Worm (Caenorhabditis elegans): Measurements from ENCODE around the gene try-10.

The try-10 gene

ce11 chrV:12992891-12993290 is 20.2 kb downstream of the try-10 start, which contains the start of the genes F15B9.11 and dsl-7:
Gene F15B9.11, minus strand, starts transcription at chrV:12992895.
Gene dsl-7, plus strand, starts transcription at chrV:12993150.
- TF ChIP-seq gmeb-1 (tag; optimal IDR thresholded peaks at IDR 0.05), result no peak
- TF ChIP-seq nhr-25 (tag; optimal IDR thresholded peaks at IDR 0.05), result peak; percentile 77
- TF ChIP-seq ceh-82 (tag; optimal IDR thresholded peaks at IDR 0.05), result no peak
- no peak for TF ChIP-seq ztf-11 (tag; optimal IDR thresholded peaks at IDR 0.05)
- TF ChIP-seq elt-1 (tag; optimal IDR thresholded peaks at IDR 0.05), result no peak
- TF ChIP-seq nhr-11 (tag; optimal IDR thresholded peaks at IDR 0.05), result no peak
- no peak for TF ChIP-seq nhr-77 (tag; optimal IDR thresholded peaks at IDR 0.05)
- TF ChIP-seq F13H6.1 (tag; optimal IDR thresholded peaks at IDR 0.05), result no peak
- TF ChIP-seq nhr-10 (tag; optimal IDR thresholded peaks at IDR 0.05), result no peak

ce11 chrV:12988256-12988655 is 24.8 kb downstream of the try-10 start, which contains the start of gene F15B9.8:
Gene F15B9.8, plus strand, starts transcription at chrV:12988556.
- TF ChIP-seq ceh-82 (tag; optimal IDR thresholded peaks at IDR 0.05) (no peak), peb-1 (tag; optimal IDR thresholded peaks at IDR 0.05) (no peak), crh-2 (tag; optimal IDR thresholded peaks at IDR 0.05) (no peak)

- no peak for TF ChIP-seq lin-11 (tag; optimal IDR thresholded peaks at IDR 0.05)
- TF ChIP-seq unc-55 (GFP tag; optimal IDR thresholded peaks at IDR 0.05), result no peak
Measured at ce11 chrV:12987061-12987460, 26.0 kb downstream of the try-10 start, which contains the start of gene shw-3. Gene shw-3, minus strand, starts transcription at chrV:12987161.

- no peak for TF ChIP-seq ZK546.5 (tag; optimal IDR thresholded peaks at IDR 0.05)
- no peak for TF ChIP-seq lin-39 (tag; optimal IDR thresholded peaks at IDR 0.05)
- no peak for TF ChIP-seq nhr-77 (tag; optimal IDR thresholded peaks at IDR 0.05)
- TF ChIP-seq F13H6.1 (tag; optimal IDR thresholded peaks at IDR 0.05), result no peak
- TF ChIP-seq unc-62 (GFP tag; optimal IDR thresholded peaks at IDR 0.05), result no peak
- no peak for TF ChIP-seq lsy-2 (tag; optimal IDR thresholded peaks at IDR 0.05)
- TF ChIP-seq lin-11 (tag; optimal IDR thresholded peaks at IDR 0.05), result no peak
Measured at ce11 chrV:12974047-12974446, 39.0 kb downstream of the try-10 start.

- TF ChIP-seq nhr-23 (tag; optimal IDR thresholded peaks at IDR 0.05), result no peak
- TF ChIP-seq zag-1 (tag; optimal IDR thresholded peaks at IDR 0.05), result no peak
- TF ChIP-seq ztf-11 (tag; optimal IDR thresholded peaks at IDR 0.05), result no peak
- TF ChIP-seq unc-62 (GFP tag; optimal IDR thresholded peaks at IDR 0.05), result no peak
- TF ChIP-seq mbf-1 (tag; optimal IDR thresholded peaks at IDR 0.05), result no peak
- no peak for TF ChIP-seq ama-1 (optimal IDR thresholded peaks at IDR 0.05)
- no peak for TF ChIP-seq gmeb-1 (tag; optimal IDR thresholded peaks at IDR 0.05)
- TF ChIP-seq lin-11 (tag; optimal IDR thresholded peaks at IDR 0.05), result no peak
- TF ChIP-seq ZK546.5 (tag; optimal IDR thresholded peaks at IDR 0.05), result no peak
- TF ChIP-seq lin-13 (GFP tag; optimal IDR thresholded peaks at IDR 0.05), result peak; percentile 58
- TF ChIP-seq dmd-4 (tag; optimal IDR thresholded peaks at IDR 0.05), result no peak
- TF ChIP-seq crh-2 (tag; optimal IDR thresholded peaks at IDR 0.05), result peak; percentile 4
- peak; percentile 45 for TF ChIP-seq C34F6.9 (tag; optimal IDR thresholded peaks at IDR 0.05)
- no peak for TF ChIP-seq nhr-11 (tag; optimal IDR thresholded peaks at IDR 0.05)
- peak; percentile 26 for TF ChIP-seq sem-4 (tag; optimal IDR thresholded peaks at IDR 0.05)
- TF ChIP-seq nhr-237 (tag; optimal IDR thresholded peaks at IDR 0.05), result no peak
- no peak for TF ChIP-seq aly-2 (tag; optimal IDR thresholded peaks at IDR 0.05)
- TF ChIP-seq ceh-82 (tag; optimal IDR thresholded peaks at IDR 0.05), result no peak
- TF ChIP-seq nhr-21 (tag; optimal IDR thresholded peaks at IDR 0.05), result no peak
- no peak for TF ChIP-seq nhr-12 (tag; optimal IDR thresholded peaks at IDR 0.05)
- TF ChIP-seq sma-9 (GFP tag; optimal IDR thresholded peaks at IDR 0.05), result peak; percentile 1
- no peak for TF ChIP-seq sma-9 (tag; optimal IDR thresholded peaks at IDR 0.05)
- TF ChIP-seq R02D3.7 (tag; optimal IDR thresholded peaks at IDR 0.05), result no peak
- no peak for TF ChIP-seq snpc-4 (tag; optimal IDR thresholded peaks at IDR 0.05)
- no peak for TF ChIP-seq mdl-1 (tag; optimal IDR thresholded peaks at IDR 0.05)
- TF ChIP-seq peb-1 (tag; optimal IDR thresholded peaks at IDR 0.05), result no peak
- TF ChIP-seq ztf-1 (GFP tag; conservative IDR thresholded peaks at IDR 0.05), result no peak
- TF ChIP-seq blmp-1 (tag; optimal IDR thresholded peaks at IDR 0.05; ENCODE audit: insufficient read depth), result no peak
- TF ChIP-seq ztf-4 (tag; optimal IDR thresholded peaks at IDR 0.05), result no peak
- peak; percentile 28 for TF ChIP-seq nhr-129 (tag; optimal IDR thresholded peaks at IDR 0.05)
- TF ChIP-seq lsy-2 (tag; optimal IDR thresholded peaks at IDR 0.05), result peak; percentile 28 to 84
- TF ChIP-seq ceh-16 (tag; optimal IDR thresholded peaks at IDR 0.05), result no peak
- TF ChIP-seq unc-39 (tag; optimal IDR thresholded peaks at IDR 0.05), result no peak
- TF ChIP-seq skn-1 (tag; optimal IDR thresholded peaks at IDR 0.05), result no peak
- TF ChIP-seq sma-3 (GFP tag; optimal IDR thresholded peaks at IDR 0.05), result no peak
- peak; percentile 55 for TF ChIP-seq unc-55 (GFP tag; optimal IDR thresholded peaks at IDR 0.05)
- no peak for TF ChIP-seq Y55F3AM.14 (GFP tag; optimal IDR thresholded peaks at IDR 0.05)
- TF ChIP-seq nhr-6 (tag; optimal IDR thresholded peaks at IDR 0.05), result no peak
- no peak for TF ChIP-seq lin-39 (tag; optimal IDR thresholded peaks at IDR 0.05)
- peak; percentile 61 for TF ChIP-seq nhr-25 (tag; optimal IDR thresholded peaks at IDR 0.05)
Measured at ce11 chrV:12970575-12971160, 42.4 kb downstream of the try-10 start, which contains the start of gene pnn-1. Gene pnn-1, plus strand, starts transcription at chrV:12971110.
